Fruit fly (Drosophila melanogaster) whole organism, embryonic: Measurements from ENCODE around the gene Etl1.

Experiments used
- ATbp ChIP-seq: fragments of 200-800 bp; sonication (Bioruptor generic); optimal IDR thresholded peaks from 2 replicates; lab custom pipeline; 2017; ENCODE audit warnings: missing biosample characterization, mild to moderate bottlenecking, missing genetic modification characterization, missing genetic modification reagents
- Adf1 ChIP-seq: fragments of 200-800 bp; sonication (Bioruptor generic); IDR thresholded peaks from 2 replicates; pipeline ENCODE4 v1.3.6; 2022; ENCODE audit warnings: missing biosample characterization, missing genetic modification characterization
- Atf-2 ChIP-seq: fragments of 200-800 bp; sonication (Bioruptor generic); optimal IDR thresholded peaks from 2 replicates; lab custom pipeline; 2016; ENCODE audit warnings: missing biosample characterization, missing genetic modification characterization
- Atf6 ChIP-seq: fragments of 200-800 bp; sonication (Bioruptor generic); IDR thresholded peaks from 2 replicates; pipeline ENCODE4 v1.3.6; 2022; ENCODE audit warnings: missing biosample characterization, missing genetic modification characterization
- CG10267 ChIP-seq: fragments of 200-800 bp; sonication (Bioruptor generic); optimal IDR thresholded peaks from 2 replicates; lab custom pipeline; 2018; ENCODE audit warnings: missing biosample characterization, mild to moderate bottlenecking, missing genetic modification characterization, moderate library complexity
- CG10321 ChIP-seq: fragments of 200-800 bp; sonication (Bioruptor generic); IDR thresholded peaks from 2 replicates; pipeline ENCODE4 v1.3.6; 2022; ENCODE audit warnings: missing biosample characterization, missing genetic modification characterization
- CG10462 ChIP-seq: fragments of 200-800 bp; sonication (Bioruptor generic); optimal IDR thresholded peaks from 2 replicates; lab custom pipeline; 2016; ENCODE audit warnings: missing biosample characterization, missing genetic modification characterization
- CG10959 ChIP-seq: fragments of 200-800 bp; sonication (Bioruptor generic); IDR thresholded peaks from 2 replicates; pipeline ENCODE4 v1.3.6; 2022; ENCODE audit warnings: missing biosample characterization, missing genetic modification characterization
- CG13296 ChIP-seq: fragments of 200-800 bp; sonication (Bioruptor generic); optimal IDR thresholded peaks from 3 replicates; lab custom pipeline; 2018; ENCODE audit warnings: missing biosample characterization, mild to moderate bottlenecking, missing genetic modification characterization
- CG14710 ChIP-seq: fragments of 200-800 bp; sonication (Bioruptor generic); optimal IDR thresholded peaks from 3 replicates; lab custom pipeline; 2019; ENCODE audit warnings: missing biosample characterization, mild to moderate bottlenecking, missing genetic modification characterization, moderate library complexity
- CG1529 ChIP-seq: fragments of 200-800 bp; sonication (Bioruptor generic); optimal IDR thresholded peaks from 3 replicates; lab custom pipeline; 2018; ENCODE audit warnings: missing biosample characterization, missing genetic modification characterization
- CG15514 ChIP-seq: fragments of 200-800 bp; sonication (Bioruptor generic); optimal IDR thresholded peaks from 3 replicates; lab custom pipeline; 2017; ENCODE audit warnings: missing biosample characterization, missing genetic modification characterization, mild to moderate bottlenecking, moderate library complexity, missing genetic modification reagents
- CG17568 ChIP-seq: fragments of 200-800 bp; sonication (Bioruptor generic); optimal IDR thresholded peaks from 2 replicates; lab custom pipeline; 2018; ENCODE audit warnings: missing biosample characterization, mild to moderate bottlenecking, missing genetic modification characterization, moderate library complexity
- CG18599 ChIP-seq: fragments of 200-800 bp; sonication (Bioruptor generic); optimal IDR thresholded peaks from 3 replicates; lab custom pipeline; 2017; ENCODE audit warnings: missing biosample characterization, missing genetic modification characterization, mild to moderate bottlenecking, moderate library complexity, missing genetic modification reagents
- CG30020 ChIP-seq: fragments of 200-800 bp; optimal IDR thresholded peaks from 2 replicates; lab custom pipeline; 2019; ENCODE audit warnings: missing biosample characterization, mild to moderate bottlenecking, missing genetic modification characterization, moderate library complexity
- CG31365 ChIP-seq: fragments of 200-800 bp; sonication (Bioruptor generic); optimal IDR thresholded peaks from 2 replicates; lab custom pipeline; 2018; ENCODE audit warnings: missing biosample characterization, mild to moderate bottlenecking, missing genetic modification characterization
- CG31441 ChIP-seq: fragments of 200-800 bp; sonication (Bioruptor generic); IDR thresholded peaks from 2 replicates; pipeline ENCODE4 v1.3.6; 2022; ENCODE audit warnings: missing biosample characterization, missing genetic modification characterization
- CG3407 ChIP-seq: fragments of 200-800 bp; sonication (Bioruptor generic); optimal IDR thresholded peaks from 2 replicates; lab custom pipeline; 2018; ENCODE audit warnings: missing biosample characterization, mild to moderate bottlenecking, missing genetic modification characterization
- CG6175 ChIP-seq: fragments of 200-800 bp; sonication (Bioruptor generic); IDR thresholded peaks from 3 replicates; pipeline ENCODE4 v1.3.6; 2022; ENCODE audit warnings: missing biosample characterization, missing genetic modification characterization
- CG7556 ChIP-seq: fragments of 200-800 bp; sonication (Bioruptor generic); optimal IDR thresholded peaks from 2 replicates; lab custom pipeline; 2017; ENCODE audit warnings: missing biosample characterization, mild to moderate bottlenecking, missing genetic modification characterization
- CG7987 ChIP-seq: fragments of 200-800 bp; sonication (Bioruptor generic); optimal IDR thresholded peaks from 2 replicates; lab custom pipeline; 2018; ENCODE audit warnings: missing biosample characterization, mild to moderate bottlenecking, missing genetic modification characterization, moderate library complexity
- CG8089 ChIP-seq: fragments of 200-800 bp; sonication (Bioruptor generic); optimal IDR thresholded peaks from 3 replicates; lab custom pipeline; 2016; ENCODE audit warnings: missing biosample characterization, missing genetic modification characterization
- CG8944 ChIP-seq: fragments of 200-800 bp; sonication (Bioruptor generic); optimal IDR thresholded peaks from 3 replicates; lab custom pipeline; 2016; ENCODE audit warnings: missing biosample characterization, missing genetic modification characterization
- CG9437 ChIP-seq: fragments of 200-800 bp; sonication (Bioruptor generic); optimal IDR thresholded peaks from 2 replicates; lab custom pipeline; 2018; ENCODE audit warnings: missing biosample characterization, mild to moderate bottlenecking, missing genetic modification characterization
- Dp ChIP-seq: fragments of 200-800 bp; sonication (Bioruptor generic); optimal IDR thresholded peaks from 2 replicates; lab custom pipeline; 2018; ENCODE audit warnings: missing biosample characterization, mild to moderate bottlenecking, missing genetic modification characterization, moderate library complexity
- Elba2 ChIP-seq: fragments of 200-800 bp; sonication (Bioruptor generic); optimal IDR thresholded peaks from 3 replicates; lab custom pipeline; 2016; ENCODE audit warnings: missing biosample characterization, missing genetic modification characterization
- Gsc ChIP-seq: fragments of 200-800 bp; sonication (Bioruptor generic); IDR thresholded peaks from 2 replicates; pipeline ENCODE4 v1.3.6; 2022; ENCODE audit warnings: missing biosample characterization, missing genetic modification characterization
- NK7.1 ChIP-seq: fragments of 200-800 bp; sonication (Bioruptor generic); optimal IDR thresholded peaks from 3 replicates; lab custom pipeline; 2016; ENCODE audit warnings: missing biosample characterization, missing genetic modification characterization
- Nf-YC ChIP-seq: fragments of 200-800 bp; optimal IDR thresholded peaks from 3 replicates; lab custom pipeline; 2019; ENCODE audit warnings: missing biosample characterization, mild to moderate bottlenecking, missing genetic modification characterization, moderate library complexity
- Oli ChIP-seq: fragments of 200-800 bp; sonication (Bioruptor generic); optimal IDR thresholded peaks from 2 replicates; lab custom pipeline; 2018; ENCODE audit warnings: missing biosample characterization, mild to moderate bottlenecking, missing genetic modification characterization, moderate library complexity
- Scr ChIP-seq: fragments of 200-800 bp; sonication (Bioruptor generic); IDR thresholded peaks from 2 replicates; pipeline ENCODE4 v1.3.6; 2022; ENCODE audit warnings: missing biosample characterization, missing genetic modification characterization; ENCODE audit not compliant: partially characterized antibody
- Sox102F ChIP-seq: fragments of 200-800 bp; sonication (Bioruptor generic); optimal IDR thresholded peaks from 2 replicates; lab custom pipeline; 2018; ENCODE audit warnings: missing biosample characterization, mild to moderate bottlenecking, missing genetic modification characterization, moderate library complexity
- Spps ChIP-seq: fragments of 200-800 bp; sonication (Bioruptor generic); optimal IDR thresholded peaks from 2 replicates; lab custom pipeline; 2018; ENCODE audit warnings: missing biosample characterization, mild to moderate bottlenecking, missing genetic modification characterization
- ac ChIP-seq: fragments of 200-800 bp; sonication (Bioruptor generic); optimal IDR thresholded peaks from 3 replicates; lab custom pipeline; 2017; ENCODE audit warnings: missing biosample characterization, mild to moderate bottlenecking, missing genetic modification characterization
- amos ChIP-seq: fragments of 200-800 bp; sonication (Bioruptor generic); IDR thresholded peaks from 2 replicates; pipeline ENCODE4 v1.3.6; 2022; ENCODE audit warnings: missing biosample characterization, missing genetic modification characterization; ENCODE audit not compliant: partially characterized antibody
- az2 ChIP-seq: fragments of 200-800 bp; sonication (Bioruptor generic); optimal IDR thresholded peaks from 3 replicates; lab custom pipeline; 2016; ENCODE audit warnings: missing biosample characterization, missing genetic modification characterization
- bsh ChIP-seq, 2 experiments: fragments of 200-800 bp; sonication (Bioruptor generic); optimal IDR thresholded peaks; 2 replicates each; lab custom pipeline; 2017 to 2018; ENCODE audit warnings: mild to moderate bottlenecking in 2 of 2, missing biosample characterization in 2 of 2, missing genetic modification characterization in 2 of 2, moderate library complexity in 1 of 2
- chn ChIP-seq: fragments of 200-800 bp; sonication (Bioruptor generic); optimal IDR thresholded peaks from 2 replicates; lab custom pipeline; 2016; ENCODE audit warnings: missing biosample characterization, missing genetic modification characterization
- emc ChIP-seq: fragments of 200-800 bp; sonication (Bioruptor generic); optimal IDR thresholded peaks from 2 replicates; lab custom pipeline; 2016; ENCODE audit warnings: missing biosample characterization, missing genetic modification characterization
- gcm ChIP-seq: fragments of 200-800 bp; sonication (Bioruptor generic); optimal IDR thresholded peaks from 2 replicates; lab custom pipeline; 2019; ENCODE audit warnings: missing biosample characterization, mild to moderate bottlenecking, missing genetic modification characterization, moderate library complexity
- h ChIP-seq: fragments of >200 bp; optimal IDR thresholded peaks from 2 replicates; lab custom pipeline; 2017
- lilli ChIP-seq: fragments of 200-800 bp; sonication (Bioruptor generic); optimal IDR thresholded peaks from 3 replicates; lab custom pipeline; 2016; ENCODE audit warnings: missing biosample characterization, missing genetic modification characterization
- luna ChIP-seq: fragments of 200-800 bp; sonication (Bioruptor generic); optimal IDR thresholded peaks from 2 replicates; lab custom pipeline; 2016; ENCODE audit warnings: missing biosample characterization, missing genetic modification characterization
- pum ChIP-seq: fragments of 200-800 bp; sonication (Bioruptor generic); optimal IDR thresholded peaks from 2 replicates; lab custom pipeline; 2016; ENCODE audit warnings: missing biosample characterization, missing genetic modification characterization
- salm ChIP-seq: fragments of 200-800 bp; sonication (Bioruptor generic); optimal IDR thresholded peaks from 2 replicates; lab custom pipeline; 2018; ENCODE audit warnings: missing biosample characterization, mild to moderate bottlenecking, missing genetic modification characterization
- seq ChIP-seq: fragments of 200-800 bp; sonication (Bioruptor generic); IDR thresholded peaks from 2 replicates; pipeline ENCODE4 v1.3.6; 2022; ENCODE audit warnings: missing biosample characterization, missing genetic modification characterization
- tgo ChIP-seq: fragments of 200-800 bp; sonication (Bioruptor generic); IDR thresholded peaks from 3 replicates; pipeline ENCODE4 v1.3.6; 2022; ENCODE audit warnings: missing biosample characterization, missing genetic modification characterization
- vfl ChIP-seq: fragments of 200-800 bp; sonication (Bioruptor generic); optimal IDR thresholded peaks from 2 replicates; lab custom pipeline; 2016; ENCODE audit warnings: missing biosample characterization, missing genetic modification characterization
- vnd ChIP-seq: fragments of 200-800 bp; sonication (Bioruptor generic); IDR thresholded peaks from 3 replicates; pipeline ENCODE4 v1.3.6; 2022; ENCODE audit warnings: missing biosample characterization, missing genetic modification characterization; ENCODE audit not compliant: partially characterized antibody
- vvl ChIP-seq: fragments of 200-800 bp; sonication (Bioruptor generic); IDR thresholded peaks from 2 replicates; pipeline ENCODE4 v1.3.6; 2022; ENCODE audit warnings: missing biosample characterization, missing genetic modification characterization
- wek ChIP-seq: fragments of 200-800 bp; sonication (Bioruptor generic); optimal IDR thresholded peaks from 3 replicates; lab custom pipeline; 2018; ENCODE audit warnings: missing biosample characterization, mild to moderate bottlenecking, missing genetic modification characterization, moderate library complexity

Gene Etl1

DNA sequence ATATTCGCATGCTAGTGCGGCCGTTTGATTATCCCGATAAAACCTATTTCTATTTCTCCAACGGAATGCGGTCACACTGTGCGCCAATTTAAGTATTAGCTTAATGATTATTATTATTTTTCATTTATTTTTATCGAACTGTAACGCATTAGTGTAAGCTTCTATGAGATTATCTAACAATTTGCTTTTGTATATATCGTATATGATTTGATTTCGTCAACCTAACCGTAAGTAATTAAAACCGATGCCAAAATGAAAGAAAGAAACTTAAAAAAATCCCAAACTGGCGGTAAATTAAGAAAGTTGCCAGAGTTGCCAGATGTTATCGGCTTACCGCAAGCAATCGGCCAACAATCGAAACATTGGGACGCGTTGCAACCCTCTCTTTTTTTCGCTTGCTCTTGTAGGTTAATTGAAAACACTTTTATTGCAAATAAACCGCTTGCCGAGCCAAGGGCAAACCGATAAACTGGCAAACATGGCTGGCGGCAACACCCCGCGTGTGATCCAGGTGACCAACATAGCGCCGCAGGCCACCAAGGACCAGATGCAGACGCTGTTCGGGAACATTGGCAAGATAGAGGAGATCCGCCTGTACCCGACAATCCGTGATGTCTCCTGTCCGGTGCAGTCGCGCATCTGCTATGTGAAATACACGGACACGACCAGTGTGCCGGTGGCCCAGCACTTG lies at the start of gene Etl1, which contains the start of gene Srp54 (continued):
- TF ChIP-seq CG10462 (no peak), tgo (no peak), CG1529 (GFP tag; lab: Kevin White, UChicago) (no peak), CG10321 (GFP tag; lab: Robert Waterston, UW) (no peak), Dp (GFP tag; lab: Kevin White, UChicago) (peak; percentile 77), h (lab: Kevin White, UChicago) (no peak), CG18599 (GFP tag; lab: Kevin White, UChicago) (no peak), salm (no peak), lilli (GFP tag; lab: Kevin White, UChicago) (no peak), pum (GFP tag; lab: Kevin White, UChicago) (no peak), NK7.1 (GFP tag; lab: Kevin White, UChicago) (no peak), Scr (GFP tag; lab: Robert Waterston, UW) (peak; percentile 35), Spps (tag; lab: Kevin White, UChicago) (no peak), vvl (GFP tag; lab: Robert Waterston, UW) (no peak), CG9437 (GFP tag; lab: Kevin White, UChicago) (no peak), CG13296 (GFP tag; lab: Kevin White, UChicago) (no peak), CG30020 (tag; lab: Kevin White, UChicago) (peak; percentile 56), CG14710 (tag; lab: Kevin White, UChicago) (peak; percentile 72), CG15514 (GFP tag; lab: Kevin White, UChicago) (peak; percentile 62), CG8089 (GFP tag; lab: Kevin White, UChicago) (no peak), CG10267 (peak; percentile 63), CG17568 (GFP tag; lab: Kevin White, UChicago) (no peak), Gsc (no peak), Elba2 (no peak), ac (GFP tag; lab: Kevin White, UChicago) (no peak), Atf-2 (GFP tag; lab: Kevin White, UChicago) (no peak), luna (GFP tag; lab: Kevin White, UChicago) (no peak), CG7987 (GFP tag; lab: Kevin White, UChicago) (no peak), bsh (GFP tag; optimal IDR thresholded peaks at IDR 0.05; lab: Kevin White, UChicago) (no peak), Adf1 (GFP tag; lab: Robert Waterston, UW) (no peak), Sox102F (GFP tag; lab: Kevin White, UChicago) (no peak), CG7556 (GFP tag; lab: Kevin White, UChicago) (no peak), seq (GFP tag; lab: Robert Waterston, UW) (no peak), CG10959 (GFP tag; lab: Robert Waterston, UW) (no peak), vfl (no peak), wek (GFP tag; lab: Kevin White, UChicago) (no peak), vnd (GFP tag; lab: Robert Waterston, UW) (no peak), CG31365 (tag; lab: Kevin White, UChicago) (no peak), CG31441 (0 out of 2 replicates have a peak, but pooled peaks have one; percentile 20), az2 (GFP tag; lab: Kevin White, UChicago) (no peak), Oli (tag; lab: Kevin White, UChicago) (no peak), ATbp (GFP tag; lab: Kevin White, UChicago) (no peak), Nf-YC (peak; percentile 35), CG6175 (no peak), chn (GFP tag; lab: Kevin White, UChicago) (no peak), gcm (GFP tag; lab: Kevin White, UChicago) (peak; percentile 13), CG3407 (GFP tag; lab: Kevin White, UChicago) (no peak), emc (no peak), amos (GFP tag; lab: Robert Waterston, UW) (no peak), Atf6 (no peak), CG8944 (GFP tag; lab: Kevin White, UChicago) (no peak)
